Fruit fly (Drosophila melanogaster): ENCODE results near the gene CG5478.

dm6 chr3R:15920751-15921156, 12.8 kb downstream of the CG5478 start, which contains the start of gene Fbxl7:
- TF ChIP-seq Smox (GFP tag; optimal IDR thresholded peaks at IDR 0.05) (no peak), Eip78C (GFP tag) (peak; percentile 32), OdsH (GFP tag; optimal IDR thresholded peaks at IDR 0.05) (no peak), Gug (GFP tag; IDR thresholded peaks at IDR 0.05) (no peak), eg (GFP tag; IDR thresholded peaks at IDR 0.05) (peak; percentile 71), fd85E (GFP tag; optimal IDR thresholded peaks at IDR 0.05) (no peak), CG16779 (tag; optimal IDR thresholded peaks at IDR 0.05) (no peak), CG3919 (GFP tag; optimal IDR thresholded peaks at IDR 0.05) (no peak), CG1621 (tag; optimal IDR thresholded peaks at IDR 0.05) (peak; percentile 36)
